Worm (Caenorhabditis elegans) whole organism, young adult: ENCODE results near the gene K02E11.10.

Source experiments
- F23B12.7 ChIP-seq: sonication (generic microtip); optimal IDR thresholded peaks from 2 replicates; lab custom pipeline; 2017; ENCODE audit warnings: missing genetic modification characterization, mild to moderate bottlenecking, missing compliant biosample characterization, antibody characterized with exemption, moderate library complexity; ENCODE audit not compliant: insufficient read depth
- F52B5.7 ChIP-seq: sonication (generic microtip); optimal IDR thresholded peaks from 2 replicates; lab custom pipeline; 2016; ENCODE audit warnings: mild to moderate bottlenecking, missing genetic modification characterization, missing compliant biosample characterization
- F55B11.4 ChIP-seq: sonication (generic microtip); optimal IDR thresholded peaks from 2 replicates; lab custom pipeline; 2016; ENCODE audit warnings: missing compliant biosample characterization, missing genetic modification characterization, borderline replicate concordance; ENCODE audit not compliant: insufficient read depth
- F57C9.4 ChIP-seq: sonication (generic microtip); optimal IDR thresholded peaks from 2 replicates; lab custom pipeline; 2017; ENCODE audit warnings: mild to moderate bottlenecking, missing genetic modification characterization, missing compliant biosample characterization
- T07F8.4 ChIP-seq: sonication (generic microtip); optimal IDR thresholded peaks from 2 replicates; lab custom pipeline; 2016; ENCODE audit warnings: mild to moderate bottlenecking, missing genetic modification characterization, moderate library complexity, missing compliant biosample characterization
- Y53F4B.3 ChIP-seq: fragments of 200-800 bp; sonication (Bioruptor generic); IDR thresholded peaks from 2 replicates; pipeline ENCODE4 v1.3.6; 2022; ENCODE audit warnings: missing genetic modification reagents, missing genetic modification characterization, missing compliant biosample characterization
- Y67H2A.10 ChIP-seq: fragments of 200-800 bp; sonication (Bioruptor generic); conservative IDR thresholded peaks from 2 replicates; pipeline ENCODE4 v1.3.6; 2022; ENCODE audit warnings: missing genetic modification reagents, missing genetic modification characterization, missing compliant biosample characterization
- Y95B8A.8 ChIP-seq: fragments of 200-800 bp; sonication (Bioruptor generic); IDR thresholded peaks from 2 replicates; pipeline ENCODE4 v1.3.6; 2022; ENCODE audit warnings: missing genetic modification reagents, missing genetic modification characterization, missing compliant biosample characterization
- ZK185.1 ChIP-seq: sonication (generic microtip); optimal IDR thresholded peaks from 2 replicates; lab custom pipeline; 2016; ENCODE audit warnings: mild to moderate bottlenecking, missing genetic modification characterization, missing compliant biosample characterization; ENCODE audit not compliant: poor library complexity, severe bottlenecking
- aptf-2 ChIP-seq: fragments of 200-800 bp; sonication (Bioruptor generic); conservative IDR thresholded peaks from 2 replicates; pipeline ENCODE4 v1.3.6; 2022; ENCODE audit warnings: missing genetic modification reagents, missing genetic modification characterization, missing compliant biosample characterization
- aptf-3 ChIP-seq: fragments of 200-800 bp; sonication (Bioruptor generic); IDR thresholded peaks from 2 replicates; pipeline ENCODE4 v1.3.6; 2022; ENCODE audit warnings: missing genetic modification characterization, missing compliant biosample characterization
- athp-1 ChIP-seq: sonication (generic microtip); optimal IDR thresholded peaks from 2 replicates; lab custom pipeline; 2017; ENCODE audit warnings: mild to moderate bottlenecking, missing genetic modification characterization, missing compliant biosample characterization
- attf-3 ChIP-seq: fragments of 200-800 bp; sonication (Bioruptor generic); conservative IDR thresholded peaks from 2 replicates; pipeline ENCODE4 v1.3.6; 2022; ENCODE audit warnings: missing genetic modification reagents, missing genetic modification characterization, missing compliant biosample characterization
- attf-6 ChIP-seq: fragments of 200-800 bp; sonication (Bioruptor generic); IDR thresholded peaks from 2 replicates; pipeline ENCODE4 v1.3.6; 2022; ENCODE audit warnings: missing genetic modification reagents, missing genetic modification characterization, missing compliant biosample characterization
- bed-1 ChIP-seq: fragments of 200-800 bp; sonication (Bioruptor generic); IDR thresholded peaks from 2 replicates; pipeline ENCODE4 v1.3.6; 2022; ENCODE audit warnings: missing genetic modification reagents, missing genetic modification characterization, missing compliant biosample characterization
- bed-2 ChIP-seq: fragments of 200-800 bp; sonication (Bioruptor generic); IDR thresholded peaks from 2 replicates; pipeline ENCODE4 v1.3.6; 2022; ENCODE audit warnings: missing genetic modification reagents, missing genetic modification characterization, missing compliant biosample characterization
- cebp-1 ChIP-seq, 2 experiments: fragments of 200-800 bp in 1 of 2; sonication (Bioruptor generic) in 1 of 2; sonication (generic microtip) in 1 of 2; IDR thresholded peaks in 1 of 2; optimal IDR thresholded peaks in 1 of 2; 2 replicates each; pipeline versions ENCODE4 v1.3.6 to Lab custom; 2017 to 2022; ENCODE audit warnings: missing compliant biosample characterization in 2 of 2, missing genetic modification characterization in 2 of 2, mild to moderate bottlenecking in 1 of 2, missing genetic modification reagents in 1 of 2, moderate library complexity in 1 of 2
- ceh-27 ChIP-seq: fragments of 200-800 bp; sonication (Bioruptor generic); optimal IDR thresholded peaks from 2 replicates; lab custom pipeline; 2018; ENCODE audit warnings: mild to moderate bottlenecking, missing genetic modification characterization, moderate library complexity, missing compliant biosample characterization
- chd-7 ChIP-seq: sonication (generic microtip); optimal IDR thresholded peaks from 2 replicates; lab custom pipeline; 2016; ENCODE audit warnings: mild to moderate bottlenecking, missing genetic modification characterization, moderate library complexity, missing compliant biosample characterization
- dox-1 ChIP-seq: fragments of 200-800 bp; sonication (Bioruptor generic); IDR thresholded peaks from 2 replicates; pipeline ENCODE4 v1.3.6; 2022; ENCODE audit warnings: missing genetic modification reagents, missing genetic modification characterization, missing compliant biosample characterization
- dpff-1 ChIP-seq: sonication (generic microtip); optimal IDR thresholded peaks from 2 replicates; lab custom pipeline; 2017; ENCODE audit warnings: mild to moderate bottlenecking, missing genetic modification characterization, missing compliant biosample characterization
- efl-1 ChIP-seq: fragments of 150-350 bp; optimal IDR thresholded peaks from 2 replicates; lab custom pipeline; 2014; ENCODE audit warnings: missing biosample characterization, missing genetic modification reagents, missing genetic modification characterization
- him-1 ChIP-seq: sonication (generic microtip); optimal IDR thresholded peaks from 2 replicates; lab custom pipeline; 2016; ENCODE audit warnings: missing genotype, missing genetic modification reagents, missing genetic modification characterization, missing compliant biosample characterization
- hmg-1.2 ChIP-seq: fragments of 200-800 bp; sonication (Bioruptor generic); IDR thresholded peaks from 2 replicates; pipeline ENCODE4 v1.3.6; 2022; ENCODE audit warnings: missing genetic modification reagents, missing genetic modification characterization, missing compliant biosample characterization
- hmg-20 ChIP-seq: fragments of 200-800 bp; sonication (Bioruptor generic); IDR thresholded peaks from 2 replicates; pipeline ENCODE4 v1.3.6; 2022; ENCODE audit warnings: missing genetic modification reagents, missing genetic modification characterization, missing compliant biosample characterization
- hsf-1 ChIP-seq: fragments of 200-800 bp; sonication (Bioruptor generic); IDR thresholded peaks from 2 replicates; pipeline ENCODE4 v1.3.6; 2022; ENCODE audit warnings: missing genetic modification reagents, missing genetic modification characterization, missing compliant biosample characterization
- let-607 ChIP-seq, 2 experiments: fragments of 200-800 bp in 1 of 2; sonication (Bioruptor generic) in 1 of 2; sonication (generic microtip) in 1 of 2; optimal IDR thresholded peaks; 2 replicates each; lab custom pipeline; 2016 to 2018; ENCODE audit warnings: mild to moderate bottlenecking in 2 of 2, missing compliant biosample characterization in 2 of 2, missing genetic modification characterization in 2 of 2, moderate library complexity in 2 of 2, missing genotype in 1 of 2
- lin-40 ChIP-seq: sonication (generic microtip); optimal IDR thresholded peaks from 2 replicates; lab custom pipeline; 2016; ENCODE audit warnings: missing genetic modification characterization, mild to moderate bottlenecking, missing compliant biosample characterization, missing genotype, missing genetic modification reagents
- lin-54 ChIP-seq: fragments of 200-800 bp; sonication (Bioruptor generic); optimal IDR thresholded peaks from 2 replicates; lab custom pipeline; 2018; ENCODE audit warnings: mild to moderate bottlenecking, missing genetic modification characterization, missing compliant biosample characterization
- madf-8 ChIP-seq: fragments of 200-800 bp; sonication (Bioruptor generic); conservative IDR thresholded peaks from 2 replicates; pipeline ENCODE4 v1.3.6; 2022; ENCODE audit warnings: missing genetic modification reagents, missing genetic modification characterization, missing compliant biosample characterization
- mcd-1 ChIP-seq: fragments of 200-800 bp; sonication (Bioruptor generic); IDR thresholded peaks from 2 replicates; pipeline ENCODE4 v1.3.6; 2022; ENCODE audit warnings: missing genetic modification reagents, missing genetic modification characterization, missing compliant biosample characterization
- nhr-179 ChIP-seq: sonication (generic microtip); optimal IDR thresholded peaks from 2 replicates; lab custom pipeline; 2016; ENCODE audit warnings: mild to moderate bottlenecking, missing genetic modification characterization, missing compliant biosample characterization
- pha-4 ChIP-seq: fragments of 150-350 bp; sonication (generic microtip); optimal IDR thresholded peaks from 2 replicates; lab custom pipeline; 2014; ENCODE audit warnings: missing biosample characterization, missing genetic modification reagents, missing genetic modification characterization
- rpc-1 ChIP-seq, 2 experiments: fragments of 150-350 bp in 1 of 2; sonication (generic microtip) in 1 of 2; optimal IDR thresholded peaks; 2 replicates each; lab custom pipeline; 2014 to 2018; ENCODE audit warnings: missing biosample characterization in 1 of 2, missing genetic modification characterization in 1 of 2, missing genetic modification reagents in 1 of 2, missing genotype in 1 of 2
- sdz-38 ChIP-seq: sonication (generic microtip); optimal IDR thresholded peaks from 2 replicates; lab custom pipeline; 2016; ENCODE audit warnings: missing genotype, missing genetic modification characterization, missing compliant biosample characterization
- snpc-3.4 ChIP-seq: sonication (generic microtip); optimal IDR thresholded peaks from 2 replicates; lab custom pipeline; 2017; ENCODE audit warnings: missing genetic modification characterization, mild to moderate bottlenecking, missing compliant biosample characterization, antibody characterized with exemption, moderate library complexity, missing genotype, missing genetic modification reagents
- zim-3 ChIP-seq: sonication (generic microtip); optimal IDR thresholded peaks from 2 replicates; lab custom pipeline; 2017; ENCODE audit warnings: mild to moderate bottlenecking, missing genetic modification characterization, moderate library complexity, missing compliant biosample characterization
- ztf-18 ChIP-seq: sonication (generic microtip); optimal IDR thresholded peaks from 2 replicates; lab custom pipeline; 2016; ENCODE audit warnings: missing genotype, mild to moderate bottlenecking, missing genetic modification characterization, missing compliant biosample characterization

K02E11.10 gene

DNA sequence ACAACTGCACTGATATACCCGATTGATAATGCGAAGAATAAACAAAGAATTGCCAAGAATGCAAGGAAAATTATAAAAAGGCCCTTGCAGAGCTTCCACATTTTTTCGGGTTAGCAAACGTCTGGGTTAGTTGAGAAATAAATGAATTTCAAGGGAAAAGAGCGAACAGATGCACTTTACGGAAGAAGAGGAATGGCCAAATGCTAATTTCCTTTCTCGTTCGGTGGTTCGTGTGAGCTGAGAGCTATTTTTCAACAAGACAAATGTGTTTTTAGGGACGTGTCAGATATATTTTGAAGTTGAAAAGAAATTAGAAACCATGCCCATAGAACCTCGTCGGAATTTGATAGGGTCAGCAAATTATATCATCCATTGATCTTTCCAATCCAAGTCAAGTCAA is 19.9 kb upstream of the K02E11.10 start, which contains the start of gene F40G12.2:
Gene F40G12.2, minus strand, starts transcription at position 101 of the 400 bp plus-strand sequence.
- TF ChIP-seq ceh-27 (GFP tag; lab: Kevin White, UChicago) (no peak), nhr-179 (tag; lab: Kevin White, UChicago) (no peak), lin-54 (no peak), chd-7 (no peak), T07F8.4 (tag; lab: Kevin White, UChicago) (no peak), athp-1 (tag; lab: Kevin White, UChicago) (no peak), Y95B8A.8 (GFP tag; lab: Robert Waterston, UW) (no peak), mcd-1 (GFP tag; lab: Robert Waterston, UW) (no peak), F57C9.4 (tag; lab: Kevin White, UChicago) (no peak), F52B5.7 (tag; lab: Kevin White, UChicago) (no peak), dox-1 (GFP tag; lab: Robert Waterston, UW) (no peak), hmg-20 (GFP tag; lab: Robert Waterston, UW) (no peak)

DNA sequence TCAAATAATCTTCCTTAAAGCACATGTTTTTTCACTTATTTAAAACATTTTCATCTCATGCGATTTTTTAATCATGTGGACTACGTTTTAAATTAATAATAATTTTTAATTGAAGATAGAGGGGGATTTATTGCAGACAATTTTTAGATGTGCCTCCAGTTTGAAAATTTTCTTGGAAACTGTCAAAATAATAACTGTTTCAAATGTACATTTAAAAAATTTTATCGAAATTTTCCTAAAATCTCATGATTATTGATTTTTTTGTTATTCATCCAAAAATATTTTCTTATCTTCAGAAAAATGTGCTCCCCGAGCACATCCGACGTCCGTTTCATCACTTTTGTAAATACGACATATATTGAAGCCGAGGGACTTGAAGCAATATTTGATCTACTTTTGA is 15.9 kb upstream of the K02E11.10 start, which contains the start of gene sre-8:
Gene sre-8, plus strand, starts transcription at position 301 of the 400 bp plus-strand sequence.
- TF ChIP-seq cebp-1 (GFP tag; IDR thresholded peaks at IDR 0.05; lab: Robert Waterston, UW), result no peak
- no peak for TF ChIP-seq cebp-1 (tag; optimal IDR thresholded peaks at IDR 0.05; lab: Kevin White, UChicago)
- no peak for TF ChIP-seq attf-6 (GFP tag; lab: Robert Waterston, UW)
- no peak for TF ChIP-seq chd-7
- no peak for TF ChIP-seq bed-1 (GFP tag; lab: Robert Waterston, UW)
- TF ChIP-seq pha-4 (tag; lab: Kevin White, UChicago), result no peak
- TF ChIP-seq snpc-3.4, result no peak
- no peak for TF ChIP-seq ZK185.1 (tag; lab: Kevin White, UChicago)
- TF ChIP-seq attf-3 (GFP tag; lab: Robert Waterston, UW), result no peak
- TF ChIP-seq Y67H2A.10 (GFP tag; lab: Robert Waterston, UW), result no peak
- no peak for TF ChIP-seq Y53F4B.3 (GFP tag; lab: Robert Waterston, UW)
- no peak for TF ChIP-seq ztf-18
- no peak for TF ChIP-seq aptf-3 (GFP tag; lab: Robert Waterston, UW)
- TF ChIP-seq dpff-1 (tag; lab: Kevin White, UChicago), result no peak
- no peak for TF ChIP-seq hsf-1 (GFP tag; lab: Robert Waterston, UW)
- no peak for TF ChIP-seq efl-1
- TF ChIP-seq nhr-179 (tag; lab: Kevin White, UChicago), result no peak
- TF ChIP-seq rpc-1 (optimal IDR thresholded peaks at IDR 0.05; lab: Kevin White, UChicago), result no peak
- TF ChIP-seq rpc-1 (tag; optimal IDR thresholded peaks at IDR 0.05; lab: Kevin White, UChicago), result no peak
- TF ChIP-seq F23B12.7, result no peak
- TF ChIP-seq madf-8, result no peak

DNA sequence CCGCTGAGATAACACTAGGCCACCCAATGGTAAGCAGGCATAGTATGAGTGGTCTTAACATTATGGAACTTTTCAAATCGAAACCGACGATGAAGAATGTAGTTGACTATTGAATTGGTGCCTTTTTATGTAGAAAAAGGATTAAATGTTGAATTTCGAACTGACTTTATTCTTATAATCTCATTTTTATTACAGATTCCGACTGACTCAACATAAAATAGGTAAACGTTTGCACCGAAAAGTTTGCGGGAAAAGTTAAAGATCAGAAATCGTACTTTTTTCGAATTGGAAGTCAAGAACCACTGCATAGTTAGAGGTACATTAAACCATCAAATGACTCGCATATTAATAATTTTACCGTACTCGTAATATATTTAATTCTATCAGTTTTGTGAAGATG is 13.3 kb upstream of the K02E11.10 start, which contains the start of gene K02E11.7:
Gene K02E11.7, minus strand, starts transcription at position 101 of the 400 bp plus-strand sequence.
- TF ChIP-seq hmg-1.2 (GFP tag; lab: Robert Waterston, UW) (no peak), hsf-1 (GFP tag; lab: Robert Waterston, UW) (no peak), attf-6 (GFP tag; lab: Robert Waterston, UW) (no peak), sdz-38 (tag; lab: Kevin White, UChicago) (no peak), lin-54 (no peak), bed-2 (GFP tag; lab: Robert Waterston, UW) (no peak), dpff-1 (tag; lab: Kevin White, UChicago) (no peak), zim-3 (tag; lab: Kevin White, UChicago) (no peak), him-1 (tag; lab: Kevin White, UChicago) (no peak), aptf-2 (GFP tag; lab: Robert Waterston, UW) (no peak), let-607 (tag; optimal IDR thresholded peaks at IDR 0.05; lab: Kevin White, UChicago) (no peak), lin-40 (tag; lab: Kevin White, UChicago) (no peak), F55B11.4 (no peak)
